Worm (Caenorhabditis elegans) whole organism, L4 larva: ENCODE results near the gene his-40.

Source experiments
- D1046.2 ChIP-seq: fragments of 200-800 bp; sonication (Bioruptor generic); IDR thresholded peaks from 2 replicates; pipeline ENCODE4 v1.3.6; 2022; ENCODE audit warnings: missing genetic modification characterization, missing compliant biosample characterization
- F10B5.3 ChIP-seq: sonication (generic microtip); optimal IDR thresholded peaks from 2 replicates; lab custom pipeline; 2016; ENCODE audit warnings: mild to moderate bottlenecking, missing genetic modification characterization, missing compliant biosample characterization
- F26F4.8 ChIP-seq: fragments of 200-800 bp; sonication (Bioruptor generic); conservative IDR thresholded peaks from 2 replicates; pipeline ENCODE4 v1.3.6; 2022; ENCODE audit warnings: missing genetic modification characterization, missing compliant biosample characterization
- F37D6.2 ChIP-seq: sonication (generic microtip); optimal IDR thresholded peaks from 2 replicates; lab custom pipeline; 2016; ENCODE audit warnings: mild to moderate bottlenecking, missing genetic modification characterization, missing compliant biosample characterization
- T20F7.1 ChIP-seq: fragments of 200-800 bp; sonication (Bioruptor generic); optimal IDR thresholded peaks from 2 replicates; lab custom pipeline; 2018; ENCODE audit warnings: mild to moderate bottlenecking, missing genetic modification characterization, missing compliant biosample characterization
- aha-1 ChIP-seq: fragments of 150-350 bp; peaks from one replicate; lab custom pipeline; 2014; ENCODE audit warnings: missing biosample characterization, missing genetic modification characterization
- aly-2 ChIP-seq: sonication (generic microtip); optimal IDR thresholded peaks from 2 replicates; lab custom pipeline; 2018; ENCODE audit warnings: missing biosample characterization, missing genetic modification characterization
- ceh-32 ChIP-seq: sonication (generic microtip); optimal IDR thresholded peaks from 2 replicates; lab custom pipeline; 2016; ENCODE audit warnings: mild to moderate bottlenecking, missing genetic modification characterization, missing compliant biosample characterization; ENCODE audit not compliant: poor library complexity
- ceh-62 ChIP-seq: sonication (generic microtip); optimal IDR thresholded peaks from 2 replicates; lab custom pipeline; 2017; ENCODE audit warnings: missing biosample characterization, missing genetic modification characterization
- ctbp-1 ChIP-seq: fragments of 200-800 bp; sonication (Bioruptor generic); IDR thresholded peaks from 2 replicates; pipeline ENCODE4 v1.3.6; 2022; ENCODE audit warnings: missing genetic modification reagents, missing genetic modification characterization, missing compliant biosample characterization
- daf-16 ChIP-seq, 3 experiments: sonication (generic microtip); optimal IDR thresholded peaks; 2 replicates each; lab custom pipeline; 2016 to 2017; ENCODE audit warnings: missing genetic modification characterization in 3 of 3, missing genetic modification reagents in 3 of 3, mild to moderate bottlenecking in 2 of 3, missing compliant biosample characterization in 2 of 3, missing biosample characterization in 1 of 3, moderate library complexity in 1 of 3
- daf-8 ChIP-seq: fragments of 200-800 bp; sonication (Bioruptor generic); IDR thresholded peaks from 2 replicates; pipeline ENCODE4 v1.3.6; 2022; ENCODE audit warnings: missing genetic modification characterization, missing compliant biosample characterization
- dmd-6 ChIP-seq: fragments of 200-800 bp; sonication (Bioruptor generic); IDR thresholded peaks from 2 replicates; pipeline ENCODE4 v1.3.6; 2022; ENCODE audit warnings: missing genetic modification reagents, missing genetic modification characterization, missing compliant biosample characterization
- dmd-9 ChIP-seq: fragments of 200-800 bp; sonication (Bioruptor generic); IDR thresholded peaks from 2 replicates; pipeline ENCODE4 v1.3.6; 2022; ENCODE audit warnings: missing genetic modification reagents, missing genetic modification characterization, missing compliant biosample characterization
- dpl-1 ChIP-seq: fragments of 150-350 bp; optimal IDR thresholded peaks from 2 replicates; lab custom pipeline; 2014; ENCODE audit warnings: missing biosample characterization, missing genetic modification reagents, missing genetic modification characterization
- dve-1 ChIP-seq: sonication (generic microtip); optimal IDR thresholded peaks from 2 replicates; lab custom pipeline; 2017; ENCODE audit warnings: antibody characterized with exemption, mild to moderate bottlenecking, missing genetic modification characterization, missing compliant biosample characterization; ENCODE audit not compliant: insufficient read depth
- gei-8 ChIP-seq: fragments of 200-800 bp; sonication (Bioruptor generic); optimal IDR thresholded peaks from 2 replicates; lab custom pipeline; 2018; ENCODE audit warnings: mild to moderate bottlenecking, missing genetic modification characterization, missing compliant biosample characterization
- hlh-11 ChIP-seq: fragments of 200-800 bp; sonication (Bioruptor generic); optimal IDR thresholded peaks from 2 replicates; lab custom pipeline; 2018; ENCODE audit warnings: mild to moderate bottlenecking, missing genetic modification characterization, missing compliant biosample characterization
- jun-1 ChIP-seq: fragments of 150-350 bp; optimal IDR thresholded peaks from 2 replicates; lab custom pipeline; 2014; ENCODE audit warnings: missing biosample characterization, missing genetic modification reagents, missing genetic modification characterization
- lin-1 ChIP-seq: fragments of 200-800 bp; sonication (Bioruptor generic); IDR thresholded peaks from 2 replicates; pipeline ENCODE4 v1.3.6; 2022; ENCODE audit warnings: missing genetic modification reagents, missing genetic modification characterization, missing compliant biosample characterization
- lin-13 ChIP-seq: fragments of 150-350 bp; optimal IDR thresholded peaks from 2 replicates; lab custom pipeline; 2014; ENCODE audit warnings: missing biosample characterization, missing genetic modification reagents, missing genetic modification characterization
- lin-15B ChIP-seq: fragments of 150-350 bp; sonication (generic microtip); optimal IDR thresholded peaks from 3 replicates; lab custom pipeline; 2014; ENCODE audit warnings: missing biosample characterization, missing genetic modification characterization
- lin-38 ChIP-seq: fragments of 200-800 bp; sonication (Bioruptor generic); IDR thresholded peaks from 2 replicates; pipeline ENCODE4 v1.3.6; 2022; ENCODE audit warnings: missing genetic modification reagents, missing genetic modification characterization, missing compliant biosample characterization
- lin-39 ChIP-seq: fragments of 150-350 bp; optimal IDR thresholded peaks from 2 replicates; lab custom pipeline; 2014; ENCODE audit warnings: missing biosample characterization, missing genetic modification reagents, missing genetic modification characterization
- lsy-2 ChIP-seq, 2 experiments: fragments of 150-350 bp in 1 of 2; sonication (generic microtip) in 1 of 2; optimal IDR thresholded peaks; 2 replicates each; lab custom pipeline; 2014 to 2017; ENCODE audit warnings: missing biosample characterization in 2 of 2, missing genetic modification characterization in 2 of 2
- madf-5 ChIP-seq, 2 experiments: fragments of 200-800 bp; sonication (Bioruptor generic); IDR thresholded peaks; 2 replicates each; pipeline ENCODE4 v1.3.6; 2022; ENCODE audit warnings: missing compliant biosample characterization in 2 of 2, missing genetic modification characterization in 2 of 2
- mep-1 ChIP-seq: fragments of 150-350 bp; sonication (generic microtip); optimal IDR thresholded peaks from 3 replicates; lab custom pipeline; 2014; ENCODE audit warnings: missing biosample characterization, missing genetic modification characterization
- nhr-11 ChIP-seq: fragments of 150-350 bp; optimal IDR thresholded peaks from 2 replicates; lab custom pipeline; 2014; ENCODE audit warnings: missing biosample characterization, missing genetic modification characterization
- nhr-48 ChIP-seq: sonication (generic microtip); optimal IDR thresholded peaks from 2 replicates; lab custom pipeline; 2016; ENCODE audit warnings: mild to moderate bottlenecking, missing genetic modification characterization, missing compliant biosample characterization
- nhr-76 ChIP-seq: fragments of 150-350 bp; optimal IDR thresholded peaks from 2 replicates; lab custom pipeline; 2014; ENCODE audit warnings: missing biosample characterization, missing genetic modification characterization
- pha-4 ChIP-seq, 2 experiments: fragments of 150-350 bp in 1 of 2; fragments of 200-800 bp in 1 of 2; sonication (Bioruptor generic) in 1 of 2; IDR thresholded peaks in 1 of 2; optimal IDR thresholded peaks in 1 of 2; 2 replicates each; pipeline versions ENCODE4 v1.3.6 to Lab custom; 2014 to 2022; ENCODE audit warnings: missing genetic modification characterization in 2 of 2, missing genetic modification reagents in 2 of 2, missing biosample characterization in 1 of 2, missing compliant biosample characterization in 1 of 2
- php-3 ChIP-seq: fragments of 200-800 bp; sonication (Bioruptor generic); IDR thresholded peaks from 2 replicates; pipeline ENCODE4 v1.3.6; 2022; ENCODE audit warnings: missing genetic modification reagents, missing genetic modification characterization, missing compliant biosample characterization
- pqm-1 ChIP-seq: sonication (generic microtip); optimal IDR thresholded peaks from 2 replicates; lab custom pipeline; 2017; ENCODE audit warnings: missing biosample characterization, missing genetic modification characterization
- saeg-2 ChIP-seq: fragments of 200-800 bp; sonication (Bioruptor generic); IDR thresholded peaks from 2 replicates; pipeline ENCODE4 v1.3.6; 2022; ENCODE audit warnings: missing genetic modification reagents, missing genetic modification characterization, missing compliant biosample characterization
- set-16 ChIP-seq: fragments of 200-800 bp; sonication (Bioruptor generic); IDR thresholded peaks from 2 replicates; pipeline ENCODE4 v1.3.6; 2022; ENCODE audit warnings: missing genetic modification reagents, missing genetic modification characterization, missing compliant biosample characterization
- skn-1 ChIP-seq: fragments of 150-350 bp; optimal IDR thresholded peaks from 2 replicates; lab custom pipeline; 2014; ENCODE audit warnings: missing biosample characterization, missing genetic modification characterization
- snpc-1.2 ChIP-seq: fragments of 200-800 bp; sonication (Bioruptor generic); IDR thresholded peaks from 2 replicates; pipeline ENCODE4 v1.3.6; 2022; ENCODE audit warnings: missing genetic modification reagents, missing genetic modification characterization, missing compliant biosample characterization
- snpc-4 ChIP-seq: fragments of 150-350 bp; optimal IDR thresholded peaks from 2 replicates; lab custom pipeline; 2014; ENCODE audit warnings: missing biosample characterization, missing genetic modification characterization
- spr-3 ChIP-seq: fragments of 200-800 bp; sonication (Bioruptor generic); optimal IDR thresholded peaks from 2 replicates; lab custom pipeline; 2018; ENCODE audit warnings: mild to moderate bottlenecking, missing genetic modification characterization, missing compliant biosample characterization
- unc-130 ChIP-seq: sonication (generic microtip); optimal IDR thresholded peaks from 2 replicates; lab custom pipeline; 2016; ENCODE audit warnings: missing genetic modification reagents, missing genetic modification characterization, missing compliant biosample characterization
- unc-39 ChIP-seq: sonication (generic microtip); optimal IDR thresholded peaks from 2 replicates; lab custom pipeline; 2017; ENCODE audit warnings: missing biosample characterization, missing genetic modification characterization
- unc-62 ChIP-seq, 3 experiments: fragments of 150-350 bp in 1 of 3; sonication (generic microtip); optimal IDR thresholded peaks in 2 of 3; peaks in 1 of 3; 1 replicate in 1 of 3; 2 replicates in 2 of 3; lab custom pipeline; 2014 to 2017; ENCODE audit warnings: missing biosample characterization in 3 of 3, missing genetic modification characterization in 3 of 3, missing genetic modification reagents in 3 of 3, missing genotype in 1 of 3
- ztf-7 ChIP-seq: fragments of 150-350 bp; optimal IDR thresholded peaks from 2 replicates; lab custom pipeline; 2014; ENCODE audit warnings: missing biosample characterization, missing genetic modification characterization

his-40 gene

DNA sequence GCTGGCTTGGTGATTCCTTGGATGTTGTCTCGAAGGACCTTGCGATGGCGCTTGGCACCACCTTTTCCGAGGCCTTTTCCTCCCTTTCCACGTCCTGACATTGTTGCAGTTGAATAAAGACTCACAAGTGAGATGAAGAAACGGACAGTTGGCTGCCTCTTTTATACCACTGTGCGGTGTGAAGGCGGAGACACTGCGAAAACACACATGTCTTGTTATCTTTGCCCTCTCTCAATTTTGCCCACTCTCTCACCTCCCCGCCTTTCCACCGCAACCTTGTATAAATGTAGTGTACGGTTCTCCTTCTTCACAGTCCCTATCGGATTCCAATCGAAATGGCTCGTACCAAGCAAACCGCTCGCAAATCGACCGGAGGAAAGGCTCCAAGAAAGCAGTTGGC is at the start of gene his-40, which contains the start of gene his-38:
Gene his-40, plus strand, starts transcription at position 336 of the 400 bp plus-strand sequence.
Gene his-38, minus strand, starts transcription at position 101 of the 400 bp plus-strand sequence.
- TF ChIP-seq daf-16 (GFP tag; optimal IDR thresholded peaks at IDR 0.05; lab: Kevin White, UChicago) (no peak), daf-16 (tag; optimal IDR thresholded peaks at IDR 0.05; lab: Kevin White, UChicago) (peak; percentile 22), snpc-1.2 (GFP tag; lab: Robert Waterston, UW) (no peak)
- TF ChIP-seq, all 104 proteins: peak for 1

DNA sequence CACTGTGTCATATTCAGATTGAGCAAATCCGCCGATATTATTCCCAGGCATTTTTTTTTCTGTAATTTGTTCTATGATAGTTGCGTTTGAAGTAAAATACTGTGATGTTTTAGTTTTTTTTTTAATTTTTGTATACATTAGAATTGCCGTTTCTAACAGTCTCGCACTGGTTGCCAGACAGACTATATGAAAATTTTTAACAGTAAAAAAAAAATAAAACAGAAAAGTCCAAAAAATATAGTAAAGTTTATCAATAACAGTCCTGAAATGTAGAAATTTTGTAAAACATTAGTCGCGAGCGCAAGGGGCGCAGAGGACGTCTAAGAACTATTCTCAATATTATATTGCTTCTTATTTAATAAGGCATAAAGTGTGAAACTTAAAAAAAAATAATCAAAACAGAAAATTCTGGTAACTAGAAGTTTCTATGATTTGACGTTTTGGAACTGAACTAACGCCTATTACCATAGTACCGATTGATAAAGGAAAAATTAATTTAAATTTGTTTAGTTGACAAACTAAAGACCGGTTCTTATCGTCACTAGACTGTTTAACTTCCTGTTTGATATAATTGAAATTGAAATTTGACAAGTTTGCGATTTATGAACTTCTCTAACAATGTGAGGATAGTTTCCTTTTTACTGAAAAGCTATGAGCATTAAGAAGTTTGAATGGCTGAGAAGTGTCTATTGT is 49.4 kb upstream of the his-40 start, which contains the start of gene lact-1:
Gene lact-1, minus strand, starts transcription at position 51 of the 693 bp plus-strand sequence.
- TF ChIP-seq aly-2 (no peak), dmd-9 (GFP tag; lab: Robert Waterston, UW) (no peak), lin-15B (tag; lab: Kevin White, UChicago) (no peak), F26F4.8 (GFP tag; lab: Robert Waterston, UW) (no peak), snpc-4 (tag; lab: Kevin White, UChicago) (no peak), madf-5 (GFP tag; IDR thresholded peaks at IDR 0.05; lab: Robert Waterston, UW) (no peak), dve-1 (tag; lab: Kevin White, UChicago) (peak; percentile 27), F10B5.3 (tag; lab: Kevin White, UChicago) (no peak), ctbp-1 (no peak), pha-4 (GFP tag; IDR thresholded peaks at IDR 0.05; lab: Robert Waterston, UW) (no peak), pha-4 (tag; optimal IDR thresholded peaks at IDR 0.05; lab: Kevin White, UChicago) (no peak), pqm-1 (tag; lab: Kevin White, UChicago) (peak; percentile 38), lin-38 (GFP tag; lab: Robert Waterston, UW) (no peak), set-16 (GFP tag; lab: Robert Waterston, UW) (no peak), D1046.2 (GFP tag; lab: Robert Waterston, UW) (no peak), lin-1 (GFP tag; lab: Robert Waterston, UW) (no peak), dpl-1 (GFP tag; lab: Kevin White, UChicago) (no peak), unc-130 (GFP tag; lab: Kevin White, UChicago) (no peak), T20F7.1 (peak; percentile 32), lsy-2 (tag; optimal IDR thresholded peaks at IDR 0.05; lab: Kevin White, UChicago) (no peak), mep-1 (no peak), ceh-62 (tag; lab: Kevin White, UChicago) (no peak), daf-16 (GFP tag; optimal IDR thresholded peaks at IDR 0.05; lab: Kevin White, UChicago) (no peak), daf-16 (tag; optimal IDR thresholded peaks at IDR 0.05; lab: Kevin White, UChicago) (peak; percentile 61), lin-39 (tag; lab: Kevin White, UChicago) (no peak), aha-1 (tag; lab: Kevin White, UChicago) (peak; percentile 55)

DNA sequence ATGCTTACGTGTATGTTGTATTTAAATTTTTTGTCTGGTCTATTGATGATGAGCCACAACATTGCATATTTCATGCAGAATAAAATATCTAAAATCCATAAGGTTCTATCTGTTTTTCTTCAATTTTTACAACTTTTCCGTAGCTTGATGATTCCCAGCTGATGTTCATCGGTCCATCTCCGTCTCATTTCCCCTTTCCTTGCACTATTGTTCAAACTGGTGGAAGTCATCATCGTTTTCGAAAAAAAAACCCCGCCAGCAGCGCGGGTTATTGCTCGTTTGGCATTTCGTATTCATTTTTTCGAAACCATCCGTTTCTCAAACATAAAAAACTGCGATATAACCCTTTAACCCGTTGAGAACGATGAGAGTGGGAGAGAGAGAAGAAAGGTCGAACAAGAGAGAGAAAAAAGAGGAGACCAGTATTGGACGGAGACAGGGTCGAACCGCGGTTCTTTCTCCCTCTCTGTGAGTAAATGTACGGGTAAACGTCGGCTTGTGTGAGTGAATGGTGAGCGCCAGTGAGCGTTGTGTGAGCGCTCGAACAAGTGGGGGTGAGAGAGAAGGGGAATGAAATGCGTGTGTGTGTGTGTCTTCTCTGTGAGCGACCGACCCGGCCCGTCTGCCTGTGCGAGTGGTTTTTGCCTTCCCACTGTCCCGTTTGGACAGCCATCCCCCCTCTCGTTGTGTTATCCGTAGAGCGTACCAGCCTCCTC is 45.2 kb upstream of the his-40 start:
- TF ChIP-seq nhr-11 (tag; lab: Kevin White, UChicago): peak; percentile 77
- TF ChIP-seq gei-8 (GFP tag; lab: Kevin White, UChicago): no peak
- 0 out of 2 replicates have a peak, but pooled peaks have one; percentile 52 for TF ChIP-seq php-3
- TF ChIP-seq unc-62 (GFP tag; optimal IDR thresholded peaks at IDR 0.05 in 1 of 2; lab: Kevin White, UChicago): peak in 1 of 2 experiments; percentile 98
- TF ChIP-seq unc-62 (tag; optimal IDR thresholded peaks at IDR 0.05; lab: Kevin White, UChicago): no peak
- TF ChIP-seq ztf-7 (tag; lab: Kevin White, UChicago): no peak
- peak; percentile 84 for TF ChIP-seq nhr-48
- no peak for TF ChIP-seq ceh-32
- TF ChIP-seq nhr-76 (tag; lab: Kevin White, UChicago): no peak
- TF ChIP-seq F37D6.2 (tag; lab: Kevin White, UChicago): peak; percentile 78
- TF ChIP-seq pha-4 (GFP tag; IDR thresholded peaks at IDR 0.05; lab: Robert Waterston, UW): no peak
- TF ChIP-seq pha-4 (tag; optimal IDR thresholded peaks at IDR 0.05; lab: Kevin White, UChicago): no peak
- peak; percentile 66 for TF ChIP-seq dpl-1 (GFP tag; lab: Kevin White, UChicago)
- TF ChIP-seq lin-38 (GFP tag; lab: Robert Waterston, UW): peak; percentile 78
- TF ChIP-seq dmd-6: peak; percentile 88
- peak; percentile 55; the same call in 1 of the 2 replicates for TF ChIP-seq saeg-2
- peak; percentile 95 for TF ChIP-seq hlh-11 (tag; lab: Kevin White, UChicago)
- peak; percentile 100 for TF ChIP-seq aha-1 (tag; lab: Kevin White, UChicago)
- no peak for TF ChIP-seq skn-1 (tag; lab: Kevin White, UChicago)
- peak; percentile 61 for TF ChIP-seq jun-1 (tag; lab: Kevin White, UChicago)
- no peak for TF ChIP-seq unc-39 (tag; lab: Kevin White, UChicago)
- TF ChIP-seq snpc-4 (tag; lab: Kevin White, UChicago): no peak
- peak; percentile 41 for TF ChIP-seq spr-3 (GFP tag; lab: Kevin White, UChicago)
- no peak for TF ChIP-seq D1046.2 (GFP tag; lab: Robert Waterston, UW)
- peak; percentile 90 for TF ChIP-seq lin-13 (GFP tag; lab: Kevin White, UChicago)
- no peak for TF ChIP-seq daf-8
